Worm (Caenorhabditis elegans): ENCODE results near the gene div-1.

DNA sequence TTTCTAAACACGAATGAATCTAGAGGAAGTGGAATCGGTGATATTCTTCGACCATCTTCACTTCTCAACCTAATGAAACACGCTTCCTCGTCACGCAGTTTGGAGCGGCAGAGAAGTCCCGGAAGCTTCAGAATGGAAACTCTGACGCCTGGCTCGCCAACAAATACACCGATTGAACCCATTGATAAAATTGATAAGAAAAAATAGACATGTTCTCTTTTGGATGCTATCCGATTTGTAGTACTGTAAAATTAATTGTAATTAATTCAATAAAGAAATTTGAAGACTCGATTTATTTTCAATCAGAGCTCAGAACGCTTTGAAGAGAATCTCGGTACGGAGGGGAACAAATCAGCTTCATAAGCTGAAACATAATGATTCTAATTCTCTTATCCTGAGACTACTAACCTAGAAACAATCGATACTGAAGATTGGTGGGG, 33.8 kb downstream of the div-1 start:
- TF ChIP-seq flt-1 (GFP tag; IDR thresholded peaks at IDR 0.05) = no peak
- TF ChIP-seq cog-1 (tag; optimal IDR thresholded peaks at IDR 0.05) = no peak
- TF ChIP-seq ztf-23 (GFP tag; IDR thresholded peaks at IDR 0.05) = no peak

Data from whole organism, midembryonic.